Worm (Caenorhabditis elegans) whole organism, L1 larva: ENCODE measurements around the gene T12B5.14.

ENCODE experiments used
- ceh-88 ChIP-seq: fragments of 200-800 bp; sonication (Bioruptor generic); IDR thresholded peaks from 2 replicates; pipeline ENCODE4 v1.3.6; 2022; ENCODE audit warnings: missing genetic modification characterization, missing compliant biosample characterization
- isw-1 ChIP-seq: fragments of 200-800 bp; sonication (Bioruptor generic); IDR thresholded peaks from 2 replicates; pipeline ENCODE4 v1.3.6; 2022; ENCODE audit warnings: missing genetic modification characterization, missing compliant biosample characterization
- jun-1 ChIP-seq: fragments of 150-350 bp; optimal IDR thresholded peaks from 2 replicates; lab custom pipeline; 2014; ENCODE audit warnings: missing biosample characterization, missing genetic modification reagents, missing genetic modification characterization
- mep-1 ChIP-seq: fragments of 150-350 bp; optimal IDR thresholded peaks from 2 replicates; lab custom pipeline; 2014; ENCODE audit warnings: missing biosample characterization, missing genetic modification characterization
- nhr-11 ChIP-seq: fragments of 150-350 bp; optimal IDR thresholded peaks from 2 replicates; lab custom pipeline; 2014; ENCODE audit warnings: missing biosample characterization, missing genetic modification characterization
- nhr-28 ChIP-seq: fragments of 150-350 bp; optimal IDR thresholded peaks from 2 replicates; lab custom pipeline; 2014; ENCODE audit warnings: missing biosample characterization, missing genetic modification characterization
- nhr-76 ChIP-seq: sonication (generic microtip); optimal IDR thresholded peaks from 2 replicates; lab custom pipeline; 2017; ENCODE audit warnings: missing biosample characterization, missing genetic modification characterization
- unc-130 ChIP-seq: fragments of 150-350 bp; optimal IDR thresholded peaks from 2 replicates; lab custom pipeline; 2017; ENCODE audit warnings: missing biosample characterization, missing genetic modification characterization, inconsistent platforms
- zag-1 ChIP-seq: fragments of 150-350 bp; optimal IDR thresholded peaks from 2 replicates; lab custom pipeline; 2014; ENCODE audit warnings: missing biosample characterization, missing genetic modification characterization
- ztf-11 ChIP-seq, 2 experiments: sonication (generic microtip); optimal IDR thresholded peaks; 2 replicates each; lab custom pipeline; 2016 to 2017; ENCODE audit warnings: missing genetic modification characterization in 2 of 2, missing biosample characterization in 1 of 2, missing compliant biosample characterization in 1 of 2

- TF ChIP-seq zag-1 (tag; lab: Kevin White, UChicago) (no peak), nhr-76 (no peak), nhr-11 (tag; lab: Kevin White, UChicago) (no peak), jun-1 (tag; lab: Kevin White, UChicago) (no peak), ztf-11 (tag; optimal IDR thresholded peaks at IDR 0.05; lab: Kevin White, UChicago) (no peak), isw-1 (GFP tag; lab: Robert Waterston, UW) (no peak), mep-1 (tag; lab: Kevin White, UChicago) (no peak), nhr-28 (no peak), ceh-88 (GFP tag; lab: Robert Waterston, UW) (no peak), unc-130 (no peak)
Observed at ce11 chrIII:938569-938968, 16.1 kb upstream of the T12B5.14 start, which contains the start of gene fbxa-22.
